Fruit fly (Drosophila melanogaster): ENCODE results near the gene Bin1.

DNA sequence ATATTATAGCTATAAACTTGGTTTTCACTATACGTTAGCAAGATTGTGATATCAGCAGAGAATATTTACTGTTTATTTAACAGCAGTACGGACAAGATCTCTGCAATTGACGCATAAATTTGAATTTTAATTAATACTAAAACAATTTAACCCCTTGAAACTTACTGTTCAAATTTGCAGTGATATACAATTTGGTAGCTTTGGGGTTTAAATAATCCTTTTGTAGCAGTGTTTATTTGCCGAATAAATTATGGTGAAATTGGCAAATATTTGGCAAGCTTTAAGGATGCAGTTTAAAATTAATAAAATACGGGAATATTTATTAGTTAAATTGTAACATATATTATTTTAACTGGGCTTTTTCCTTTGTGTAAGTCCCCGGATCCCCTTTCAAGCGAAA, 28.0 kb upstream of the Bin1 start:
- TF ChIP-seq h (optimal IDR thresholded peaks at IDR 0.05) (no peak), psq (optimal IDR thresholded peaks at IDR 0.05) (no peak), insv (optimal IDR thresholded peaks at IDR 0.05) (no peak), ttk (optimal IDR thresholded peaks at IDR 0.05) (no peak), Sin3A (optimal IDR thresholded peaks at IDR 0.05) (no peak), Myc (optimal IDR thresholded peaks at IDR 0.05) (no peak)

Data from Kc167 (cell line).